Fruit fly (Drosophila melanogaster) whole organism, prepupa: ENCODE data around the gene unk.
A peak's percentile ranks its signal among the peaks of the same experiment; 100 is the strongest.

Experiments used
- CG10669 ChIP-seq: fragments of 200-800 bp; sonication (Bioruptor generic); optimal IDR thresholded peaks from 3 replicates; lab custom pipeline; 2018; ENCODE audit warnings: missing biosample characterization, mild to moderate bottlenecking, missing genetic modification characterization, moderate library complexity
- CG11762 ChIP-seq: fragments of 200-800 bp; sonication (Bioruptor generic); optimal IDR thresholded peaks from 3 replicates; lab custom pipeline; 2016; ENCODE audit warnings: missing biosample characterization, missing genetic modification characterization; ENCODE audit not compliant: insufficient read depth
- CG11902 ChIP-seq: fragments of 200-800 bp; sonication (Bioruptor generic); optimal IDR thresholded peaks from 3 replicates; lab custom pipeline; 2016; ENCODE audit warnings: missing biosample characterization, missing genetic modification characterization
- CG16779 ChIP-seq: fragments of 200-800 bp; sonication (Bioruptor generic); optimal IDR thresholded peaks from 3 replicates; lab custom pipeline; 2017; ENCODE audit warnings: missing biosample characterization, mild to moderate bottlenecking, missing genetic modification characterization
- CG3032 ChIP-seq: fragments of 200-800 bp; optimal IDR thresholded peaks from 2 replicates; lab custom pipeline; 2019; ENCODE audit warnings: missing biosample characterization, mild to moderate bottlenecking, missing genetic modification characterization, moderate library complexity
- CG31627 ChIP-seq: fragments of 200-800 bp; sonication (Bioruptor generic); optimal IDR thresholded peaks from 3 replicates; lab custom pipeline; 2016; ENCODE audit warnings: missing biosample characterization, missing genetic modification characterization
- CG32006 ChIP-seq: fragments of 200-800 bp; sonication (Bioruptor generic); optimal IDR thresholded peaks from 3 replicates; lab custom pipeline; 2017; ENCODE audit warnings: missing biosample characterization, mild to moderate bottlenecking, missing genetic modification characterization
- CG3919 ChIP-seq: fragments of 200-800 bp; sonication (Bioruptor generic); optimal IDR thresholded peaks from 3 replicates; lab custom pipeline; 2016; ENCODE audit warnings: missing biosample characterization, missing genetic modification characterization
- CG6276 ChIP-seq: fragments of 200-800 bp; sonication (Bioruptor generic); optimal IDR thresholded peaks from 2 replicates; lab custom pipeline; 2017; ENCODE audit warnings: missing biosample characterization, mild to moderate bottlenecking, missing genetic modification characterization
- CG6792 ChIP-seq: fragments of 200-800 bp; sonication (Bioruptor generic); optimal IDR thresholded peaks from 3 replicates; lab custom pipeline; 2016; ENCODE audit warnings: missing biosample characterization, missing genetic modification characterization
- CG6808 ChIP-seq: fragments of 200-800 bp; sonication (Bioruptor generic); optimal IDR thresholded peaks from 3 replicates; lab custom pipeline; 2017; ENCODE audit warnings: missing biosample characterization, missing genetic modification characterization, mild to moderate bottlenecking, moderate library complexity, missing genetic modification reagents
- CG6854 ChIP-seq: fragments of 200-800 bp; sonication (Bioruptor generic); optimal IDR thresholded peaks from 2 replicates; lab custom pipeline; 2017; ENCODE audit warnings: missing biosample characterization, mild to moderate bottlenecking, missing genetic modification characterization
- CG8119 ChIP-seq: fragments of 200-800 bp; sonication (Bioruptor generic); IDR thresholded peaks from 3 replicates; pipeline ENCODE4 v1.3.6; 2022; ENCODE audit warnings: missing biosample characterization, missing genetic modification characterization
- Eip75B ChIP-seq: fragments of 200-800 bp; sonication (Bioruptor generic); optimal IDR thresholded peaks from 3 replicates; lab custom pipeline; 2016; ENCODE audit warnings: missing biosample characterization, missing genetic modification characterization
- Eip78C ChIP-seq: fragments of 200-800 bp; sonication (Bioruptor generic); peaks from one replicate; lab custom pipeline; 2016; ENCODE audit warnings: missing biosample characterization, missing genetic modification characterization
- Eip93F ChIP-seq: fragments of 200-800 bp; sonication (Bioruptor generic); optimal IDR thresholded peaks from 2 replicates; lab custom pipeline; 2016; ENCODE audit warnings: missing biosample characterization, mild to moderate bottlenecking, missing genetic modification characterization
- Ets21C ChIP-seq: fragments of 200-800 bp; sonication (Bioruptor generic); optimal IDR thresholded peaks from 3 replicates; lab custom pipeline; 2016; ENCODE audit warnings: missing biosample characterization, missing genetic modification characterization
- Ets96B ChIP-seq: fragments of 200-800 bp; optimal IDR thresholded peaks from 2 replicates; lab custom pipeline; 2019; ENCODE audit warnings: missing biosample characterization, mild to moderate bottlenecking, missing genetic modification characterization, moderate library complexity
- Hr39 ChIP-seq: fragments of 200-800 bp; sonication (Bioruptor generic); optimal IDR thresholded peaks from 2 replicates; lab custom pipeline; 2016; ENCODE audit warnings: missing biosample characterization, missing genetic modification characterization
- Lpt ChIP-seq: fragments of 200-800 bp; sonication (Bioruptor generic); optimal IDR thresholded peaks from 3 replicates; lab custom pipeline; 2016; ENCODE audit warnings: missing biosample characterization, missing genetic modification characterization
- Met ChIP-seq: fragments of 200-800 bp; sonication (Bioruptor generic); optimal IDR thresholded peaks from 3 replicates; lab custom pipeline; 2016; ENCODE audit warnings: missing biosample characterization, missing genetic modification characterization
- Smox ChIP-seq: fragments of 200-800 bp; sonication (Bioruptor generic); optimal IDR thresholded peaks from 3 replicates; lab custom pipeline; 2016; ENCODE audit warnings: missing biosample characterization, missing genetic modification characterization
- Sox15 ChIP-seq: fragments of 200-800 bp; sonication (Bioruptor generic); optimal IDR thresholded peaks from 3 replicates; lab custom pipeline; 2016; ENCODE audit warnings: missing biosample characterization, missing genetic modification characterization
- acj6 ChIP-seq: fragments of 200-800 bp; sonication (Bioruptor generic); optimal IDR thresholded peaks from 3 replicates; lab custom pipeline; 2016; ENCODE audit warnings: missing biosample characterization, missing genetic modification characterization
- cyc ChIP-seq: fragments of 200-800 bp; sonication (Bioruptor generic); optimal IDR thresholded peaks from 3 replicates; lab custom pipeline; 2016; ENCODE audit warnings: missing biosample characterization, missing genetic modification characterization
- dsx ChIP-seq: fragments of 200-800 bp; optimal IDR thresholded peaks from 3 replicates; lab custom pipeline; 2019; ENCODE audit warnings: missing biosample characterization, mild to moderate bottlenecking, missing genetic modification characterization, moderate library complexity; ENCODE audit not compliant: poor library complexity, severe bottlenecking
- eg ChIP-seq: fragments of 200-800 bp; sonication (Bioruptor generic); IDR thresholded peaks from 3 replicates; pipeline ENCODE4 v1.3.6; 2022; ENCODE audit warnings: missing biosample characterization, missing genetic modification characterization
- esn ChIP-seq: fragments of 200-800 bp; sonication (Bioruptor generic); optimal IDR thresholded peaks from 2 replicates; lab custom pipeline; 2016; ENCODE audit warnings: missing biosample characterization, mild to moderate bottlenecking, missing genetic modification characterization, moderate library complexity
- fd59A ChIP-seq: fragments of 200-800 bp; sonication (Bioruptor generic); optimal IDR thresholded peaks from 2 replicates; lab custom pipeline; 2017; ENCODE audit warnings: missing biosample characterization, mild to moderate bottlenecking, missing genetic modification characterization, missing genetic modification reagents
- fd85E ChIP-seq: fragments of 200-800 bp; sonication (Bioruptor generic); optimal IDR thresholded peaks from 3 replicates; lab custom pipeline; 2016; ENCODE audit warnings: missing biosample characterization, missing genetic modification characterization
- fkh ChIP-seq: fragments of 200-800 bp; sonication (Bioruptor generic); optimal IDR thresholded peaks from 3 replicates; lab custom pipeline; 2017; ENCODE audit warnings: missing biosample characterization, mild to moderate bottlenecking, missing genetic modification characterization, moderate library complexity
- net ChIP-seq: fragments of 200-800 bp; sonication (Bioruptor generic); optimal IDR thresholded peaks from 3 replicates; lab custom pipeline; 2016; ENCODE audit warnings: missing biosample characterization, missing genetic modification characterization
- pdm3 ChIP-seq: fragments of 200-800 bp; sonication (Bioruptor generic); optimal IDR thresholded peaks from 3 replicates; lab custom pipeline; 2016; ENCODE audit warnings: missing biosample characterization, missing genetic modification characterization
- spab ChIP-seq: fragments of 200-800 bp; sonication (Bioruptor generic); optimal IDR thresholded peaks from 2 replicates; lab custom pipeline; 2017; ENCODE audit warnings: missing biosample characterization, mild to moderate bottlenecking, missing genetic modification characterization, missing genetic modification reagents
- ss ChIP-seq, 2 experiments: fragments of 200-800 bp; sonication (Bioruptor generic); optimal IDR thresholded peaks; 2 replicates in 1 of 2; 3 replicates in 1 of 2; lab custom pipeline; 2017 to 2018; ENCODE audit warnings: mild to moderate bottlenecking in 2 of 2, missing biosample characterization in 2 of 2, missing genetic modification characterization in 2 of 2, moderate library complexity in 1 of 2
- svp ChIP-seq: fragments of 200-800 bp; sonication (Bioruptor generic); peaks from one replicate; lab custom pipeline; 2016; ENCODE audit warnings: missing biosample characterization, missing genetic modification characterization

The unk gene

DNA sequence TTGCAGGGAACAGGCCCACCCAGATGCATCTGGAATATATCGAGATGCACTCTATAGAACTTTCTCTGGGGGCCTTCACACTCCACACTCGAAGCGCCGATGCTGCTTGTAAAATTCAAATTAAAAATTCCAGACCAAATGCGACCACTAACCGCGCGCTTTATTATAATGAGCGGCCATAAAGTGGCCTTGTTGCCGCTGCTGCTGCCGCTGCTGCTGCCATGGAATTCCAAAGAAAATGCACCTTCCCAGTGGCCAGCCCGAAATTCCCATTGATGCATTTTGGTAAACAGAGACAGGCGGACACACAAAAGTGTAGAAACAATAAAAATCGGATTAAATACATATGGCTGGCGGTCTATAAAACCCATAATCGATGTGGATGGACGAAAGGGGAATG is 27.5 kb downstream of the unk start:
- TF ChIP-seq Lpt (GFP tag; lab: Kevin White, UChicago) (no peak), CG3032 (no peak), Hr39 (GFP tag; lab: Kevin White, UChicago) (no peak)

DNA sequence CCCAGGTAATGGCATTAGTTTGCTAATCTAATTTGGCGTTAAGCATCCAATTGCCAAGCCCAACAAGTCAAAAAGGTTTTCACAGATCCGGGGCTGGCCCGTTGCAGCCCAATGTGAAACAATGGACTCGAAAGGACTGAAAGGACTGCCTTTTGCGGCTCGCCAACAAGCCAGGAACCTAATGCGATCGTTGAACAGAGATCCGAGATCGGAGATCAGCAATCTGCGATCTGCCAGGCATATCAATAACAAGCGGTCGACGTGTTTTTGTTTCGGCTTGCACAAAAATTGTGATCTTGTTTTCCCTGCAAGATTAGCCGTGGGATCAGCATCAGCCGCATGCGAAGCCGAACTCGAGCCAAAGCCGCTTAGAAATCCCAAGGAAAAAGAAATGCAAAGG is 28.0 kb downstream of the unk start:
- TF ChIP-seq net (GFP tag; lab: Kevin White, UChicago), result no peak
- no peak for TF ChIP-seq spab (GFP tag; lab: Kevin White, UChicago)
- TF ChIP-seq Eip75B (GFP tag; lab: Kevin White, UChicago), result no peak
- TF ChIP-seq acj6 (GFP tag; lab: Kevin White, UChicago), result no peak
- no peak for TF ChIP-seq dsx (GFP tag; lab: Kevin White, UChicago)
- no peak for TF ChIP-seq CG6792 (GFP tag; lab: Kevin White, UChicago)
- no peak for TF ChIP-seq CG16779 (tag; lab: Kevin White, UChicago)
- no peak for TF ChIP-seq svp (GFP tag; lab: Kevin White, UChicago)
- TF ChIP-seq Smox (GFP tag; lab: Kevin White, UChicago), result no peak

DNA sequence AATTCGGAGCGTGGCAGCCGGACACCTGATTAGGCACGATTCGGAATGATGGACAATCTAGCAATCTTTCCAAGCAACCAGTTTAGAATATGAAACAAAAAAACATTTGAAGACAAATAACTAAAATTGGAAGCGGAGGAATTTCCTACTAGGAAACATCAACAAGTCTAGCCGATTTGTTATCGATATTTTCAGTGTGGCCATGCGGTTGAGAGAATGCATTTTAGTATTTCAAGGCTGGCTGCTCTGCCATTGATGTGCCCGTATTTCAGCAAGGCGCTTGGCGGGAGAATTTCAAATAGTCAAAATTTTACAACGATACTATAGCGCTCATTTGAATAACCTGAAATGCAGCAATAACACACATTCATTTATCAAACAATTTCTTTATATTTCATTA is 29.9 kb downstream of the unk start, which contains the start of gene CG31457:
CG31457 (minus strand) TSS at position 186 of the 400 bp plus-strand sequence.
- TF ChIP-seq cyc (GFP tag; lab: Kevin White, UChicago) (no peak), CG6808 (GFP tag; lab: Kevin White, UChicago) (no peak), CG31627 (no peak), Lpt (GFP tag; lab: Kevin White, UChicago) (no peak), pdm3 (no peak), CG16779 (tag; lab: Kevin White, UChicago) (no peak), Met (GFP tag; lab: Kevin White, UChicago) (no peak), svp (GFP tag; lab: Kevin White, UChicago) (no peak), fkh (peak; percentile 24), CG3919 (GFP tag; lab: Kevin White, UChicago) (no peak), ss (GFP tag; optimal IDR thresholded peaks at IDR 0.05; lab: Kevin White, UChicago) (no peak), CG10669 (GFP tag; lab: Kevin White, UChicago) (no peak), Sox15 (GFP tag; lab: Kevin White, UChicago) (no peak), CG6854 (GFP tag; lab: Kevin White, UChicago) (no peak), CG32006 (no peak), Hr39 (GFP tag; lab: Kevin White, UChicago) (peak; percentile 0), eg (GFP tag; lab: Robert Waterston, UW) (no peak), Eip93F (GFP tag; lab: Kevin White, UChicago) (no peak), CG6276 (GFP tag; lab: Kevin White, UChicago) (no peak), Ets21C (GFP tag; lab: Kevin White, UChicago) (no peak), fd59A (GFP tag; lab: Kevin White, UChicago) (no peak), CG11902 (GFP tag; lab: Kevin White, UChicago) (no peak), Eip78C (GFP tag; lab: Kevin White, UChicago) (peak; percentile 4), Ets96B (tag; lab: Kevin White, UChicago) (no peak), CG11762 (no peak), CG3032 (no peak), esn (peak; percentile 15), spab (GFP tag; lab: Kevin White, UChicago) (no peak), fd85E (GFP tag; lab: Kevin White, UChicago) (no peak), Eip75B (GFP tag; lab: Kevin White, UChicago) (no peak), acj6 (GFP tag; lab: Kevin White, UChicago) (no peak), CG8119 (GFP tag; lab: Robert Waterston, UW) (no peak)
